Worm (Caenorhabditis elegans): ENCODE data around the gene T06E8.8.

DNA sequence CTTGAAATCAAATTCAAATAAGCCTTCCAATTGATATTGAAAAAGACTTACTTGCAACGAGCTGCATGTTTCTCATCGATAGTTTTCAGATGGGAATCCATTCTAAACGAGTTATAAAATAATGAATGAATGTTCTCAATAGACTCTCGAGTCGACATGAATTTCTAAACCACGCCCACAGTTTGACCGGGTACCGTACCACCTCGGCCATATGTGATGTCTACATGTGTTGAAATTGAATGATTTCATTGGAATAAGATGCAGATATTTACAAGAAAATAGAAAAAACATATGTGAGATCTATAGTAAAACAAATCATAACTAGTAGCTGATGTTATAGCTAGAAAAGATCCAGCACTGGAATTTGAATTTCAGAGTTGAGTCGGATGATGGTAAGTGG is 46.9 kb downstream of the T06E8.8 start, which contains the start of gene R04B5.7:
- TF ChIP-seq ztf-4 (tag; optimal IDR thresholded peaks at IDR 0.05) (no peak), skn-1 (tag; optimal IDR thresholded peaks at IDR 0.05) (no peak), nhr-28 (tag; optimal IDR thresholded peaks at IDR 0.05) (no peak), unc-86 (tag; optimal IDR thresholded peaks at IDR 0.05) (no peak), sptf-1 (tag; optimal IDR thresholded peaks at IDR 0.05) (no peak), elt-3 (tag; optimal IDR thresholded peaks at IDR 0.05) (no peak)
